Fruit fly (Drosophila melanogaster): ENCODE measurements around the gene Ror.

dm6 chr2L:10203933-10204509 lies 47.6 kb upstream of the Ror start, which contains the start of gene CG34159:
- TF ChIP-seq CG8478 (optimal IDR thresholded peaks at IDR 0.05): no peak
- no peak for TF ChIP-seq CTCF (optimal IDR thresholded peaks at IDR 0.05)

All from S2 (cell line).